Fruit fly (Drosophila melanogaster): ENCODE measurements around the gene TfIIEbeta.
A peak's percentile ranks its signal among the peaks of the same experiment; 100 is the strongest.

Gene TfIIEbeta

DNA sequence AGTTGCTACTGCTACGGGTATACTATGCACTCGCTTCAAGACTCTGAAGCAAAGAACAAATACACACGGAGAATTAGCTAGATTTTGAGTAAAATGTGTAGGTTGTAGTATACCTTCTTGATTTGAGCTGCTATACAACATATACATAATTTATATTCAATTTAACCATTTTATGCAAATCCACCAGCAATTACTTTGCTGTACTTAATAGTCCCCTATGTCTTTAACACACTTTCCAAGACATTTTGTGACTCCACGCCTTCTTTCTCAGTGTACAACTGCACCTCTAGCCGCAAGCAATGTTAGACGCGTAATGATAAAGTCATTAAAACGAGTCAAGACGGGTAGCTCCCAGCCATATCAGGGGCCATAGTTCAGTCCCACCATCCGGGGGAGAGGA is 49.8 kb downstream of the TfIIEbeta start:
- TF ChIP-seq CG7556 (GFP tag; optimal IDR thresholded peaks at IDR 0.05) (no peak), sens (GFP tag) (peak; percentile 88), CG18619 (GFP tag; optimal IDR thresholded peaks at IDR 0.05) (no peak), bsh (GFP tag; optimal IDR thresholded peaks at IDR 0.05) (peak in 1 of 2 experiments; percentile 20), Myb (GFP tag; optimal IDR thresholded peaks at IDR 0.05) (no peak), Med (GFP tag) (peak; percentile 9), crc (GFP tag; optimal IDR thresholded peaks at IDR 0.05) (no peak), CG3407 (GFP tag; optimal IDR thresholded peaks at IDR 0.05) (no peak), CG14667 (GFP tag; IDR thresholded peaks at IDR 0.05) (no peak), oc (tag; optimal IDR thresholded peaks at IDR 0.05) (no peak), btn (GFP tag; optimal IDR thresholded peaks at IDR 0.05) (no peak), CG11504 (tag; optimal IDR thresholded peaks at IDR 0.05) (peak; percentile 10), CG4424 (GFP tag; optimal IDR thresholded peaks at IDR 0.05) (no peak), stc (GFP tag; IDR thresholded peaks at IDR 0.05) (no peak), CG13424 (tag; optimal IDR thresholded peaks at IDR 0.05) (no peak), nom (GFP tag; optimal IDR thresholded peaks at IDR 0.05) (peak; percentile 82), CG15269 (tag; optimal IDR thresholded peaks at IDR 0.05) (no peak), Dip2 (GFP tag; IDR thresholded peaks at IDR 0.05) (no peak), hkb (optimal IDR thresholded peaks at IDR 0.05) (no peak), hkb (GFP tag; IDR thresholded peaks at IDR 0.05) (0 out of 2 replicates have a peak, but pooled peaks have one; percentile 36), gce (GFP tag; IDR thresholded peaks at IDR 0.05) (no peak), Doc3 (GFP tag; IDR thresholded peaks at IDR 0.05; ENCODE audit: partially characterized antibody) (no peak), Optix (GFP tag; IDR thresholded peaks at IDR 0.05) (no peak), cato (GFP tag; optimal IDR thresholded peaks at IDR 0.05; ENCODE audit: borderline replicate concordance) (no peak), Oli (tag; optimal IDR thresholded peaks at IDR 0.05) (no peak), pum (GFP tag; optimal IDR thresholded peaks at IDR 0.05) (no peak), CG8388 (GFP tag; optimal IDR thresholded peaks at IDR 0.05) (no peak), Drgx (GFP tag; IDR thresholded peaks at IDR 0.05) (peak; percentile 70), Ets65A (GFP tag) (peak; percentile 76), CG10654 (GFP tag; optimal IDR thresholded peaks at IDR 0.05) (no peak), crp (GFP tag; optimal IDR thresholded peaks at IDR 0.05) (no peak), CG17361 (GFP tag; IDR thresholded peaks at IDR 0.05) (no peak), Blimp-1 (GFP tag; optimal IDR thresholded peaks at IDR 0.05) (no peak), nerfin-2 (GFP tag; IDR thresholded peaks at IDR 0.05; ENCODE audit: partially characterized antibody) (no peak)
